Worm (Caenorhabditis elegans): ENCODE measurements around the gene Y56A3A.31.

Y56A3A.31 gene

ce11 chrIII:11935948-11936280 lies 38.4 kb upstream of the Y56A3A.31 start:
- 0 out of 2 replicates have a peak, but pooled peaks have one; percentile 21 for TF ChIP-seq ctbp-1 (GFP tag; IDR thresholded peaks at IDR 0.05)
- peak; percentile 50 for TF ChIP-seq set-16 (GFP tag; IDR thresholded peaks at IDR 0.05)
- TF ChIP-seq zfp-2 (tag; optimal IDR thresholded peaks at IDR 0.05): peak; percentile 17
- peak in 1 of 2 experiments; percentile 14 for TF ChIP-seq hif-1 (tag; optimal IDR thresholded peaks at IDR 0.05)
- 0 out of 2 replicates have a peak, but pooled peaks have one; percentile 33 for TF ChIP-seq vab-7 (GFP tag; IDR thresholded peaks at IDR 0.05)
- peak in 1 of 2 experiments; percentile 42 for TF ChIP-seq lsy-2 (tag; optimal IDR thresholded peaks at IDR 0.05)
- no peak for TF ChIP-seq Y75B8A.6 (GFP tag; IDR thresholded peaks at IDR 0.05)
- TF ChIP-seq aha-1 (tag): peak; percentile 96
- TF ChIP-seq mdt-29 (GFP tag; IDR thresholded peaks at IDR 0.05): 0 out of 2 replicates have a peak, but pooled peaks have one; percentile 7
- no peak for TF ChIP-seq zip-2 (tag; optimal IDR thresholded peaks at IDR 0.05)
- TF ChIP-seq hmg-1.1 (GFP tag; IDR thresholded peaks at IDR 0.05): peak; percentile 41; the same call in 1 of the 2 replicates
- TF ChIP-seq unc-39 (tag; optimal IDR thresholded peaks at IDR 0.05): no peak
- TF ChIP-seq dpl-1 (GFP tag; optimal IDR thresholded peaks at IDR 0.05): peak; percentile 18
- TF ChIP-seq F37D6.2 (tag; optimal IDR thresholded peaks at IDR 0.05): peak; percentile 6
- peak; percentile 47 for TF ChIP-seq rbr-2 (tag; optimal IDR thresholded peaks at IDR 0.05)
- TF ChIP-seq F26F4.8 (GFP tag; conservative IDR thresholded peaks at IDR 0.05): no peak

- TF ChIP-seq ceh-32 (tag; optimal IDR thresholded peaks at IDR 0.05; ENCODE audit: poor library complexity): no peak
- no peak for TF ChIP-seq cey-2 (tag; optimal IDR thresholded peaks at IDR 0.05; ENCODE audit: borderline replicate concordance, insufficient read depth)
- TF ChIP-seq nhr-10 (tag; optimal IDR thresholded peaks at IDR 0.05): no peak
- TF ChIP-seq lin-13 (GFP tag; optimal IDR thresholded peaks at IDR 0.05): no peak
- peak; percentile 86 for TF ChIP-seq set-16 (GFP tag; IDR thresholded peaks at IDR 0.05)
- TF ChIP-seq lir-3 (tag; optimal IDR thresholded peaks at IDR 0.05): no peak
- no peak for TF ChIP-seq zag-1 (tag; optimal IDR thresholded peaks at IDR 0.05)
- TF ChIP-seq tra-1 (GFP tag; IDR thresholded peaks at IDR 0.05): no peak
- TF ChIP-seq gei-8 (GFP tag; optimal IDR thresholded peaks at IDR 0.05): no peak
- TF ChIP-seq mxl-2 (GFP tag; conservative IDR thresholded peaks at IDR 0.05): no peak
- TF ChIP-seq ceh-28 (tag; optimal IDR thresholded peaks at IDR 0.05): no peak
- no peak for TF ChIP-seq nhr-77 (tag; optimal IDR thresholded peaks at IDR 0.05)
- no peak for TF ChIP-seq pqm-1 (tag; optimal IDR thresholded peaks at IDR 0.05)
- TF ChIP-seq unc-62 (GFP tag; optimal IDR thresholded peaks at IDR 0.05 in 1 of 2): peak in 1 of 2 experiments; percentile 53
- no peak for TF ChIP-seq unc-62 (tag; optimal IDR thresholded peaks at IDR 0.05)
Measured at ce11 chrIII:11936668-11937276, 37.5 kb upstream of the Y56A3A.31 start.

- no peak for TF ChIP-seq lin-15B (tag; optimal IDR thresholded peaks at IDR 0.05)
- TF ChIP-seq zfp-3 (GFP tag; conservative IDR thresholded peaks at IDR 0.05): no peak
- no peak for TF ChIP-seq ces-1 (GFP tag; optimal IDR thresholded peaks at IDR 0.05)
- no peak for TF ChIP-seq daf-16 (GFP tag; optimal IDR thresholded peaks at IDR 0.05)
- no peak for TF ChIP-seq daf-16 (tag; optimal IDR thresholded peaks at IDR 0.05)
- no peak for TF ChIP-seq lin-13 (GFP tag; optimal IDR thresholded peaks at IDR 0.05)
- TF ChIP-seq lin-29 (GFP tag; IDR thresholded peaks at IDR 0.05): no peak
- TF ChIP-seq mxl-2 (GFP tag; conservative IDR thresholded peaks at IDR 0.05): no peak
- TF ChIP-seq D1046.2 (GFP tag; IDR thresholded peaks at IDR 0.05): no peak
- TF ChIP-seq dmd-9 (GFP tag; IDR thresholded peaks at IDR 0.05): no peak
- no peak for TF ChIP-seq ZK337.2 (GFP tag; IDR thresholded peaks at IDR 0.05)
- no peak for TF ChIP-seq nhr-77 (tag; optimal IDR thresholded peaks at IDR 0.05)
- no peak for TF ChIP-seq ceh-62 (tag; optimal IDR thresholded peaks at IDR 0.05)
- no peak for TF ChIP-seq hlh-30 (tag; optimal IDR thresholded peaks at IDR 0.05; ENCODE audit: insufficient read depth)
Measured at ce11 chrIII:11937911-11938310, 36.4 kb upstream of the Y56A3A.31 start.
